Fruit fly (Drosophila melanogaster): ENCODE results near the gene CG8036.

Gene CG8036

dm6 chr3R:8652731-8653130 is 14.9 kb upstream of the CG8036 start, which contains the start of the genes Sys1 and Dhod (continued):
- TF ChIP-seq Doc3 (GFP tag; IDR thresholded peaks at IDR 0.05; ENCODE audit: partially characterized antibody) (peak; percentile 87), CG13424 (tag; optimal IDR thresholded peaks at IDR 0.05) (peak; percentile 67), CG7372 (GFP tag; IDR thresholded peaks at IDR 0.05) (peak; percentile 27; the same call in 1 of the 2 replicates), al (GFP tag; IDR thresholded peaks at IDR 0.05) (peak; percentile 51), pho (GFP tag; optimal IDR thresholded peaks at IDR 0.05) (peak; percentile 60), CG12219 (GFP tag; optimal IDR thresholded peaks at IDR 0.05) (no peak), insv (GFP tag; optimal IDR thresholded peaks at IDR 0.05) (no peak), CG4282 (GFP tag; optimal IDR thresholded peaks at IDR 0.05) (no peak), Hsf (GFP tag; optimal IDR thresholded peaks at IDR 0.05) (peak; percentile 75), cato (GFP tag; optimal IDR thresholded peaks at IDR 0.05; ENCODE audit: borderline replicate concordance) (peak; percentile 41), salm (tag; optimal IDR thresholded peaks at IDR 0.05) (no peak), CG18599 (GFP tag; optimal IDR thresholded peaks at IDR 0.05) (peak; percentile 48), CG9817 (tag; optimal IDR thresholded peaks at IDR 0.05) (peak; percentile 56), CG43689 (GFP tag; IDR thresholded peaks at IDR 0.05) (peak; percentile 20; the same call in 1 of the 2 replicates), ems (GFP tag; optimal IDR thresholded peaks at IDR 0.05) (peak; percentile 82), CG12942 (GFP tag; optimal IDR thresholded peaks at IDR 0.05) (peak; percentile 45), CG17912 (GFP tag; optimal IDR thresholded peaks at IDR 0.05) (no peak), CG1024 (GFP tag; IDR thresholded peaks at IDR 0.05) (no peak; the same call in 1 of the 2 replicates), scrt (GFP tag; optimal IDR thresholded peaks at IDR 0.05) (peak; percentile 26), Dbx (GFP tag; IDR thresholded peaks at IDR 0.05) (peak; percentile 77), CG2889 (GFP tag; IDR thresholded peaks at IDR 0.05) (peak; percentile 44; the same call in 2 of the 3 replicates), ro (GFP tag; IDR thresholded peaks at IDR 0.05) (no peak), Awh (GFP tag; IDR thresholded peaks at IDR 0.05) (0 out of 2 replicates have a peak, but pooled peaks have one; percentile 48), CG6854 (GFP tag; optimal IDR thresholded peaks at IDR 0.05) (no peak), chif (GFP tag; optimal IDR thresholded peaks at IDR 0.05) (peak; percentile 29 to 57), mld (GFP tag; IDR thresholded peaks at IDR 0.05; ENCODE audit: partially characterized antibody) (0 out of 3 replicates have a peak, but pooled peaks have one; percentile 10), Med (GFP tag) (peak; percentile 92), CG1233 (GFP tag; optimal IDR thresholded peaks at IDR 0.05) (peak; percentile 52), CG4360 (GFP tag; IDR thresholded peaks at IDR 0.05) (no peak), gsb-n (tag; optimal IDR thresholded peaks at IDR 0.05) (peak; percentile 52), knrl (GFP tag; IDR thresholded peaks at IDR 0.05; ENCODE audit: partially characterized antibody) (peak; percentile 87), CG17385 (GFP tag; optimal IDR thresholded peaks at IDR 0.05) (peak; percentile 28), CG12104 (GFP tag; optimal IDR thresholded peaks at IDR 0.05) (no peak), CG4707 (GFP tag; optimal IDR thresholded peaks at IDR 0.05) (no peak), H15 (GFP tag; IDR thresholded peaks at IDR 0.05) (0 out of 3 replicates have a peak, but pooled peaks have one; percentile 37), unc-4 (GFP tag; IDR thresholded peaks at IDR 0.05; ENCODE audit: partially characterized antibody) (peak; percentile 87), HmgD (GFP tag; optimal IDR thresholded peaks at IDR 0.05) (peak; percentile 12), jing (GFP tag; optimal IDR thresholded peaks at IDR 0.05) (no peak), kay (GFP tag; optimal IDR thresholded peaks at IDR 0.05) (peak; percentile 73), CG18476 (GFP tag; optimal IDR thresholded peaks at IDR 0.05) (peak; percentile 25), CG7786 (GFP tag; optimal IDR thresholded peaks at IDR 0.05) (peak; percentile 77), Hmx (GFP tag; optimal IDR thresholded peaks at IDR 0.05) (peak; percentile 0), Myb (GFP tag; optimal IDR thresholded peaks at IDR 0.05) (peak; percentile 19), CG12299 (tag; optimal IDR thresholded peaks at IDR 0.05) (no peak), CG6654 (GFP tag; optimal IDR thresholded peaks at IDR 0.05) (no peak), Fer3 (tag; optimal IDR thresholded peaks at IDR 0.05) (peak; percentile 40), jigr1 (GFP tag; IDR thresholded peaks at IDR 0.05) (no peak), shn (GFP tag; optimal IDR thresholded peaks at IDR 0.05) (peak; percentile 49), CG6175 (GFP tag; IDR thresholded peaks at IDR 0.05) (no peak), twi (tag; optimal IDR thresholded peaks at IDR 0.05) (peak; percentile 19), seq (GFP tag; IDR thresholded peaks at IDR 0.05) (0 out of 2 replicates have a peak, but pooled peaks have one; percentile 34)

All from whole organism, embryonic.